Worm (Caenorhabditis elegans) whole organism, mixed stage, embryonic: ENCODE measurements around the gene T23D5.8.

Source experiments
- M03D4.4 ChIP-seq: sonication (generic microtip); optimal IDR thresholded peaks from 2 replicates; lab custom pipeline; 2017; ENCODE audit warnings: mild to moderate bottlenecking, missing genetic modification characterization, missing compliant biosample characterization
- elt-3 ChIP-seq: fragments of 150-350 bp; optimal IDR thresholded peaks from 2 replicates; lab custom pipeline; 2014; ENCODE audit warnings: missing biosample characterization, missing genetic modification characterization
- lin-13 ChIP-seq: fragments of 150-350 bp; optimal IDR thresholded peaks from 2 replicates; lab custom pipeline; 2014; ENCODE audit warnings: missing biosample characterization, missing genetic modification characterization
- mab-5 ChIP-seq: fragments of 150-350 bp; optimal IDR thresholded peaks from 2 replicates; lab custom pipeline; 2014; ENCODE audit warnings: missing biosample characterization, missing genetic modification characterization
- mls-2 ChIP-seq: sonication (generic microtip); optimal IDR thresholded peaks from 2 replicates; lab custom pipeline; 2016; ENCODE audit warnings: mild to moderate bottlenecking, missing genetic modification characterization, moderate library complexity, missing compliant biosample characterization
- nhr-28 ChIP-seq: fragments of 150-350 bp; optimal IDR thresholded peaks from 2 replicates; lab custom pipeline; 2014; ENCODE audit warnings: missing biosample characterization, missing genetic modification characterization
- unc-62 ChIP-seq: fragments of 150-350 bp; optimal IDR thresholded peaks from 2 replicates; lab custom pipeline; 2014; ENCODE audit warnings: missing biosample characterization, missing genetic modification reagents, missing genetic modification characterization

DNA sequence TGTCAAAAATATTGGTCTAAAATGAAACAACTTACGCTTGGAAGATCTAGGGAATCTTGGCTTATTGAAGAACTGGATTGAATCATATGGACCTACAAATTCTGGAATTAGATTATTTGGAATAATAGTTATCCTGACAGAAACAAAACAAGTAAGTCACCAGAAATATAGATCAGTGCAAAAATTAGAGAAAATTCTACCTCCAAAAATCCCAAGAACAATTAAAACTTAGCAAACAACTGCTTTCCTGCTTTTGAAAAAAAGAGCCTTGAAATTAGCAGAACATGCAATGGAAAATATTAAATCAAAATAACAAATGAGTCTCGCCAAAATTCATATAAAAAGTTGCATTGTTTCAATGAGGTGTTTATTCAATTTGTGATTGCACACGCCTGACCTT is 24.9 kb upstream of the T23D5.8 start, which contains the start of gene nhr-60:
- TF ChIP-seq elt-3 (tag; lab: Kevin White, UChicago) = no peak
- no peak for TF ChIP-seq mab-5 (tag; lab: Kevin White, UChicago)
- TF ChIP-seq lin-13 (tag; lab: Kevin White, UChicago) = no peak
- TF ChIP-seq unc-62 (GFP tag; lab: Kevin White, UChicago) = no peak
- TF ChIP-seq nhr-28 (tag; lab: Kevin White, UChicago) = no peak
- TF ChIP-seq M03D4.4 (tag; lab: Kevin White, UChicago) = no peak
- no peak for TF ChIP-seq mls-2 (tag; lab: Kevin White, UChicago)
